Fruit fly (Drosophila melanogaster) whole organism, wandering third instar larva: Measurements from ENCODE around the gene Pcmt.

ENCODE experiments used
- CG32264 ChIP-seq: fragments of 200-800 bp; sonication (Bioruptor generic); optimal IDR thresholded peaks from 2 replicates; lab custom pipeline; 2016; ENCODE audit warnings: missing biosample characterization, missing genetic modification characterization
- CG9705 ChIP-seq: fragments of 200-800 bp; sonication (Bioruptor generic); optimal IDR thresholded peaks from 2 replicates; lab custom pipeline; 2018; ENCODE audit warnings: missing biosample characterization, mild to moderate bottlenecking, missing genetic modification characterization
- CrebA ChIP-seq: fragments of 200-800 bp; sonication (Bioruptor generic); optimal IDR thresholded peaks from 2 replicates; lab custom pipeline; 2016; ENCODE audit warnings: missing biosample characterization, mild to moderate bottlenecking, missing genetic modification characterization, borderline replicate concordance
- Dfd ChIP-seq: fragments of >200 bp; optimal IDR thresholded peaks from 2 replicates; lab custom pipeline; 2017; ENCODE audit warnings: missing biosample characterization, missing genetic modification characterization
- Dif ChIP-seq: fragments of 200-275, 200-300 bp; sonication (Bioruptor generic); optimal IDR thresholded peaks from 2 replicates; lab custom pipeline; 2018; ENCODE audit warnings: missing biosample characterization, missing genetic modification characterization; ENCODE audit not compliant: partially characterized antibody
- GATAd ChIP-seq: sonication (Bioruptor generic); optimal IDR thresholded peaks from 2 replicates; lab custom pipeline; 2016; ENCODE audit warnings: missing biosample characterization, missing genetic modification characterization
- Hnf4 ChIP-seq: fragments of 200-800 bp; sonication (Bioruptor generic); optimal IDR thresholded peaks from 2 replicates; lab custom pipeline; 2016; ENCODE audit warnings: missing biosample characterization, mild to moderate bottlenecking, missing genetic modification characterization
- Hr78 ChIP-seq: fragments of >200 bp; optimal IDR thresholded peaks from 2 replicates; lab custom pipeline; 2017; ENCODE audit warnings: missing biosample characterization, missing genetic modification characterization
- Hr83 ChIP-seq: fragments of 200-300 bp; sonication (Bioruptor generic); optimal IDR thresholded peaks from 2 replicates; lab custom pipeline; 2016; ENCODE audit warnings: missing biosample characterization, mild to moderate bottlenecking, missing genetic modification characterization, moderate library complexity; ENCODE audit not compliant: poor library complexity, severe bottlenecking
- Mio ChIP-seq: sonication (Bioruptor generic); optimal IDR thresholded peaks from 2 replicates; lab custom pipeline; 2016; ENCODE audit warnings: missing biosample characterization, missing genetic modification characterization
- Myc ChIP-seq: fragments of >200 bp; optimal IDR thresholded peaks from 2 replicates; lab custom pipeline; 2017
- N ChIP-seq: fragments of >200 bp; optimal IDR thresholded peaks from 2 replicates; lab custom pipeline; 2018; ENCODE audit warnings: missing biosample characterization, missing external identifiers, missing genetic modification characterization
- OdsH ChIP-seq: fragments of 200-800 bp; sonication (Bioruptor generic); optimal IDR thresholded peaks from 2 replicates; lab custom pipeline; 2016; ENCODE audit warnings: missing biosample characterization, mild to moderate bottlenecking, missing genetic modification characterization
- Rel ChIP-seq, 2 experiments: fragments of 200-800 bp; sonication (Bioruptor generic) in 1 of 2; optimal IDR thresholded peaks; 2 replicates in 1 of 2; 3 replicates in 1 of 2; lab custom pipeline; 2016 to 2019; ENCODE audit warnings: mild to moderate bottlenecking in 2 of 2, missing biosample characterization in 2 of 2, missing genetic modification characterization in 2 of 2, moderate library complexity in 1 of 2
- Sp1 ChIP-seq: fragments of 200-800 bp; sonication (Bioruptor generic); optimal IDR thresholded peaks from 3 replicates; lab custom pipeline; 2019; ENCODE audit warnings: missing biosample characterization, mild to moderate bottlenecking, missing genetic modification characterization, moderate library complexity
- Vsx2 ChIP-seq: fragments of 200-300, 225-300 bp; sonication (Bioruptor generic); optimal IDR thresholded peaks from 2 replicates; lab custom pipeline; 2018; ENCODE audit warnings: missing biosample characterization, missing genetic modification characterization; ENCODE audit not compliant: partially characterized antibody
- br ChIP-seq: fragments of 200-800 bp; sonication (Bioruptor generic); optimal IDR thresholded peaks from 2 replicates; lab custom pipeline; 2016; ENCODE audit warnings: missing biosample characterization, missing genetic modification characterization
- brk ChIP-seq: fragments of 200-800 bp; sonication (Bioruptor generic); optimal IDR thresholded peaks from 2 replicates; lab custom pipeline; 2016; ENCODE audit warnings: missing biosample characterization, mild to moderate bottlenecking, missing genetic modification characterization
- dl ChIP-seq, 2 experiments: fragments of 175-275, 200-275 bp in 1 of 2; fragments of 200-275 bp in 1 of 2; sonication (Bioruptor generic); optimal IDR thresholded peaks; lab custom pipeline; 2018; ENCODE audit warnings: mild to moderate bottlenecking in 2 of 2, missing biosample characterization in 2 of 2, missing genetic modification characterization in 2 of 2, moderate library complexity in 2 of 2; ENCODE audit not compliant: partially characterized antibody in 2 of 2, insufficient read depth in 1 of 2
- dmrt93B ChIP-seq: fragments of 200-800 bp; sonication (Bioruptor generic); optimal IDR thresholded peaks from 2 replicates; lab custom pipeline; 2018; ENCODE audit warnings: missing biosample characterization, mild to moderate bottlenecking, missing genetic modification characterization
- dsf ChIP-seq: sonication (Bioruptor generic); optimal IDR thresholded peaks from 2 replicates; lab custom pipeline; 2016; ENCODE audit warnings: missing biosample characterization, missing genetic modification characterization, borderline replicate concordance
- ey ChIP-seq: fragments of 200-800 bp; sonication (Bioruptor generic); optimal IDR thresholded peaks from 2 replicates; lab custom pipeline; 2016; ENCODE audit warnings: missing biosample characterization, missing genetic modification characterization
- foxo ChIP-seq, 2 experiments: fragments of 200-800 bp; sonication (Bioruptor generic); optimal IDR thresholded peaks; 2 replicates in 1 of 2; 3 replicates in 1 of 2; lab custom pipeline; 2016 to 2017; ENCODE audit warnings: missing biosample characterization in 2 of 2, missing genetic modification characterization in 2 of 2
- fru ChIP-seq: fragments of 200-800 bp; sonication (Bioruptor generic); optimal IDR thresholded peaks from 3 replicates; lab custom pipeline; 2016; ENCODE audit warnings: missing biosample characterization, mild to moderate bottlenecking, missing genetic modification characterization
- h ChIP-seq: fragments of 200-800 bp; sonication (Bioruptor generic); optimal IDR thresholded peaks from 3 replicates; lab custom pipeline; 2016; ENCODE audit warnings: missing biosample characterization, mild to moderate bottlenecking, missing genetic modification characterization
- jim ChIP-seq: fragments of 175-275, 200-325 bp; sonication (Bioruptor generic); optimal IDR thresholded peaks from 2 replicates; lab custom pipeline; 2016; ENCODE audit warnings: missing biosample characterization, mild to moderate bottlenecking, missing genetic modification characterization
- lola ChIP-seq: fragments of >200 bp; optimal IDR thresholded peaks from 2 replicates; lab custom pipeline; 2017; ENCODE audit warnings: missing biosample characterization, missing genetic modification characterization
- psq ChIP-seq: fragments of 200-800 bp; sonication (Bioruptor generic); optimal IDR thresholded peaks from 3 replicates; lab custom pipeline; 2017; ENCODE audit warnings: missing biosample characterization, mild to moderate bottlenecking, missing genetic modification characterization, moderate library complexity
- rgr ChIP-seq: fragments of 200-800 bp; sonication (Bioruptor generic); optimal IDR thresholded peaks from 3 replicates; lab custom pipeline; 2016; ENCODE audit warnings: missing biosample characterization, mild to moderate bottlenecking, missing genetic modification characterization
- sage ChIP-seq: fragments of 200-800 bp; sonication (Bioruptor generic); optimal IDR thresholded peaks from 2 replicates; lab custom pipeline; 2016; ENCODE audit warnings: missing biosample characterization, mild to moderate bottlenecking, missing genetic modification characterization
- sv ChIP-seq: fragments of 200-800 bp; sonication (Bioruptor generic); optimal IDR thresholded peaks from 3 replicates; lab custom pipeline; 2016; ENCODE audit warnings: missing biosample characterization, missing genetic modification characterization
- tai ChIP-seq: sonication (Bioruptor generic); optimal IDR thresholded peaks from 2 replicates; lab custom pipeline; 2016; ENCODE audit warnings: missing biosample characterization, missing genetic modification characterization
- usp ChIP-seq: fragments of >200 bp; optimal IDR thresholded peaks from 2 replicates; lab custom pipeline; 2017; ENCODE audit warnings: missing biosample characterization, missing genetic modification characterization
- woc ChIP-seq: sonication (Bioruptor generic); optimal IDR thresholded peaks from 2 replicates; lab custom pipeline; 2016; ENCODE audit warnings: missing biosample characterization, mild to moderate bottlenecking, missing genetic modification characterization

Pcmt gene

DNA sequence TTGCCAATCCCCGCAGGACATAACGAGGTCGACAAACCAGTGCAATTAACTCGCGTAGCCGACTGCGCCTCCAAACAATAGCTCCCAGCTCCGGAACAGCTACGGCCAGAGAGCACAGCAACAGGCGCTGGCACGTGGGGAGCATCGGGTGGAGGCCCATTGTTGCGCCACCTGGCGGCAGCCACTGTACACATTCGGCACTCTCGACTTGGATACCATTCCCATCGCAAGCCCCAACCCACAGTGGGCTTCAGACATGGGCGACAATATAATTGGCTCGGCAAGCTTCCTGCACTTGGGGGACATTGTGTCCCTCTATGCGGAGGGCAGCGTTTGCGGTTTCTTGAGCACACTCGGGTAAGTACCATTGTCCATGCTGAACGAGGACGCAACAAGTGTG, 26.6 kb downstream of the Pcmt start:
- TF ChIP-seq N (no peak), Sp1 (GFP tag; lab: Kevin White, UChicago) (no peak), foxo (GFP tag; optimal IDR thresholded peaks at IDR 0.05; lab: Kevin White, UChicago) (no peak), OdsH (GFP tag; lab: Kevin White, UChicago) (no peak), br (GFP tag; lab: Kevin White, UChicago) (no peak), Hr83 (no peak), rgr (GFP tag; lab: Kevin White, UChicago) (no peak), tai (GFP tag; lab: Kevin White, UChicago) (no peak), dsf (GFP tag; lab: Kevin White, UChicago) (no peak), Hnf4 (no peak), dl (GFP tag; optimal IDR thresholded peaks at IDR 0.05; lab: Kevin White, UChicago; ENCODE audit: insufficient read depth in 1 of 2, partially characterized antibody in 2 of 2) (no peak), CrebA (no peak), h (GFP tag; lab: Kevin White, UChicago) (no peak), Vsx2 (GFP tag; lab: Kevin White, UChicago) (no peak), jim (no peak), woc (GFP tag; lab: Kevin White, UChicago) (no peak), ey (no peak), Rel (GFP tag; optimal IDR thresholded peaks at IDR 0.05; lab: Kevin White, UChicago) (no peak), Rel (tag; optimal IDR thresholded peaks at IDR 0.05; lab: Kevin White, UChicago) (no peak), sage (no peak), sv (GFP tag; lab: Kevin White, UChicago) (no peak)

DNA sequence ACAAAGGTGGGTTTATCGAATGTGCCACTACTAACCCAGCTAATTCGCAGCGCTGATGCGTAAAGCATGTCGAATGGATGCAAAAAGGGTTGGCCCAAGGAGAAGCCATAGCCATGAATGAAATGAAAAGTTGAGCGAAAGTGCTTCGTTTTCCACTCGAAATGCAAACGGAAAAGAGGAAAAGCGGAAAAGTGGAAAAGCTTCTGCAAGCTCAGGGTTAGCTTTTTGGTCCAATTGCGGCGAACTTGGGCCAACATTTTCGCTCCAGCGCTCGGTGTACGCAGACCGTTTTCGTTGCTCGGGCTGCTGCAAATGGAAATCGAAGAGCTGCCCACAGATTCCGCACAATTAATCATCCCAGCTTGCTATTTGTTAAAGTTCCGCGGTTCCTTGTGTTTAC, 29.3 kb downstream of the Pcmt start:
- TF ChIP-seq lola (GFP tag; lab: Kevin White, UChicago) (no peak), CrebA (no peak), ey (no peak), Hr78 (no peak), Vsx2 (GFP tag; lab: Kevin White, UChicago) (no peak), Dif (GFP tag; lab: Kevin White, UChicago) (no peak), dsf (GFP tag; lab: Kevin White, UChicago) (no peak), OdsH (GFP tag; lab: Kevin White, UChicago) (no peak), CG9705 (GFP tag; lab: Kevin White, UChicago) (no peak), sage (no peak), Dfd (GFP tag; lab: Kevin White, UChicago) (no peak), dmrt93B (GFP tag; lab: Kevin White, UChicago) (no peak), Hnf4 (no peak), psq (GFP tag; lab: Kevin White, UChicago) (no peak), foxo (GFP tag; optimal IDR thresholded peaks at IDR 0.05; lab: Kevin White, UChicago) (no peak), sv (GFP tag; lab: Kevin White, UChicago) (no peak), CG32264 (no peak)
- TF ChIP-seq, all 38 proteins: peak for 0

DNA sequence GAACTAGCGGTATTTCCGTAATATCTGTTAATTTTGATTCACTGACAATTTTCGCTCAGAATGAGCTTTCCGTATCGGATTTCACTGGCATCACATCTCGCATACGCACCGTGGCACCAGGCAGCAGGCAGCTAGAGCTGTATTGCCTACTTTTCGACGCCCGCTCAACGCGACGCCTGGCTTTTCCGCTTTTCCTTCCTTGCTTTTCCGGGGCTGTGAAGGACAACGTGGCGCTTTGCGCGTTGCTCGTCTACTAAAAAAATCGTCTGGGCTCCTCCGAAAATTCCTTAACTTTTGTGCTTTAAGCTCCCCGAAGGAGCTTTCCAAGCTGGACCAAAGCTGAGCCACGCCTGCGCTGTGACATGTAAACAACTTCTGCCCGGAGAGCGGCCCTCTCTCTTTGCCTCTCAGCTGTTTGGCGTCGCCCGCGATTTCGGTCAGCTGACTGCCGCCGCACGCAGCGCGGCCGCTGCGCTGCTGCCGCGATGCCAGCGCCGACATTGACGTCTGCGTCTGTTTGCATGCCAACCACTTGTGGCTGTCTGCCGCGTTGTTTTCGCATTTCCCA, 31.0 kb downstream of the Pcmt start, which contains the start of the genes CG43845 and Nmdar1:
Gene CG43845, minus strand, starts transcription at position 51 of the 568 bp plus-strand sequence.
Gene Nmdar1, minus strand, starts transcription at position 259 of the 568 bp plus-strand sequence.
- TF ChIP-seq fru (no peak), Dif (GFP tag; lab: Kevin White, UChicago) (no peak), CG9705 (GFP tag; lab: Kevin White, UChicago) (no peak), h (GFP tag; lab: Kevin White, UChicago) (no peak), tai (GFP tag; lab: Kevin White, UChicago) (no peak), Hr83 (no peak), lola (GFP tag; lab: Kevin White, UChicago) (no peak), dsf (GFP tag; lab: Kevin White, UChicago) (no peak), rgr (GFP tag; lab: Kevin White, UChicago) (no peak), woc (GFP tag; lab: Kevin White, UChicago) (no peak), usp (no peak), ey (no peak), N (no peak), psq (GFP tag; lab: Kevin White, UChicago) (no peak), Sp1 (GFP tag; lab: Kevin White, UChicago) (no peak), Mio (GFP tag; lab: Kevin White, UChicago) (no peak), Myc (lab: Kevin White, UChicago) (no peak), GATAd (GFP tag; lab: Kevin White, UChicago) (no peak), brk (GFP tag; lab: Kevin White, UChicago) (no peak)
